Fruit fly (Drosophila melanogaster): ENCODE results near the gene CG3436.
A peak's percentile ranks its signal among the peaks of the same experiment; 100 is the strongest.

DNA sequence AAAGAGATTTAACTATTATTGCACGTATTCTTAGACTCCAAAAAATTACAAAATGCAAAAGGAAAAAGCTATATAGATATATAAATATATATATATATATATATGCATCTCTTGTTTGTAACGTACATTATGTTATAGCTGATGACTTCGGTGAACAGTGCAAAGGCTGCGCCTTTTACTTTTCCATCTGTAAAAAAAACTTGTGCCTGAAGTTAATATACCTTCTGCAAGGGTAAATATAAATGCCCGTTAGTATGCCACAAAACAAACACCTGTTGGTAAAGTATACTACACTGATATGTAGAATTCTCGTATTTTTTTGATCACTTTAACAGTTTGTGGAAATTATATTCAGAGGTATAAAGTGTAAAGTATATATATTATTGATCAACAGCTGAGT, 17.8 kb upstream of the CG3436 start:
- TF ChIP-seq Sox15 (GFP tag; optimal IDR thresholded peaks at IDR 0.05) = no peak
- TF ChIP-seq CG4318 (GFP tag; optimal IDR thresholded peaks at IDR 0.05) = no peak
- TF ChIP-seq Hr39 (GFP tag; optimal IDR thresholded peaks at IDR 0.05) = no peak
- no peak for TF ChIP-seq CG8319 (GFP tag; optimal IDR thresholded peaks at IDR 0.05)
- peak; percentile 16 for TF ChIP-seq svp (GFP tag)
- TF ChIP-seq CG7368 (GFP tag; optimal IDR thresholded peaks at IDR 0.05) = no peak
- no peak for TF ChIP-seq Smox (GFP tag; optimal IDR thresholded peaks at IDR 0.05)

All from whole organism, prepupa.